Fruit fly (Drosophila melanogaster) whole organism, embryonic: Measurements from ENCODE around the gene CG13623.

Experiments used
- Antp ChIP-seq: fragments of 200-800 bp; sonication (Bioruptor generic); optimal IDR thresholded peaks from 3 replicates; lab custom pipeline; 2016; ENCODE audit warnings: missing biosample characterization, missing genetic modification characterization
- Asciz ChIP-seq: fragments of 200-800 bp; sonication (Bioruptor generic); optimal IDR thresholded peaks from 2 replicates; lab custom pipeline; 2017; ENCODE audit warnings: missing biosample characterization, mild to moderate bottlenecking, missing genetic modification characterization, missing genetic modification reagents
- Atf-2 ChIP-seq: fragments of 200-800 bp; sonication (Bioruptor generic); optimal IDR thresholded peaks from 2 replicates; lab custom pipeline; 2016; ENCODE audit warnings: missing biosample characterization, missing genetic modification characterization
- CG10274 ChIP-seq: fragments of 200-800 bp; sonication (Bioruptor generic); optimal IDR thresholded peaks from 3 replicates; lab custom pipeline; 2017; ENCODE audit warnings: missing biosample characterization, mild to moderate bottlenecking, missing genetic modification characterization
- CG10654 ChIP-seq: fragments of 200-800 bp; sonication (Bioruptor generic); optimal IDR thresholded peaks from 2 replicates; lab custom pipeline; 2016; ENCODE audit warnings: missing biosample characterization, missing genetic modification characterization
- CG12236 ChIP-seq: fragments of 200-800 bp; sonication (Bioruptor generic); optimal IDR thresholded peaks from 2 replicates; lab custom pipeline; 2016; ENCODE audit warnings: missing biosample characterization, missing genetic modification characterization
- CG12391 ChIP-seq: fragments of 200-800 bp; sonication (Bioruptor generic); optimal IDR thresholded peaks from 3 replicates; lab custom pipeline; 2018; ENCODE audit warnings: missing biosample characterization, mild to moderate bottlenecking, missing genetic modification characterization, moderate library complexity
- CG13775 ChIP-seq: fragments of 200-800 bp; sonication (Bioruptor generic); optimal IDR thresholded peaks from 3 replicates; lab custom pipeline; 2017; ENCODE audit warnings: missing biosample characterization, mild to moderate bottlenecking, missing genetic modification characterization
- CG14441 ChIP-seq: fragments of 200-800 bp; sonication (Bioruptor generic); IDR thresholded peaks from 2 replicates; pipeline ENCODE4 v1.3.6; 2022; ENCODE audit warnings: missing biosample characterization, missing genetic modification characterization
- CG15073 ChIP-seq: fragments of 200-800 bp; sonication (Bioruptor generic); optimal IDR thresholded peaks from 2 replicates; lab custom pipeline; 2016; ENCODE audit warnings: missing biosample characterization, missing genetic modification characterization
- CG1602 ChIP-seq: fragments of 200-800 bp; sonication (Bioruptor generic); optimal IDR thresholded peaks from 3 replicates; lab custom pipeline; 2016; ENCODE audit warnings: missing biosample characterization, missing genetic modification characterization
- CG1603 ChIP-seq: fragments of 200-800 bp; sonication (Bioruptor generic); optimal IDR thresholded peaks from 2 replicates; lab custom pipeline; 2019; ENCODE audit warnings: missing biosample characterization, mild to moderate bottlenecking, missing genetic modification characterization, moderate library complexity
- CG17359 ChIP-seq: fragments of 200-800 bp; sonication (Bioruptor generic); optimal IDR thresholded peaks from 3 replicates; lab custom pipeline; 2018; ENCODE audit warnings: missing biosample characterization, mild to moderate bottlenecking, missing genetic modification characterization, moderate library complexity
- CG18011 ChIP-seq: fragments of 200-800 bp; sonication (Bioruptor generic); optimal IDR thresholded peaks from 2 replicates; lab custom pipeline; 2017; ENCODE audit warnings: missing biosample characterization, missing genetic modification characterization, mild to moderate bottlenecking, moderate library complexity, missing genotype
- CG2199 ChIP-seq: fragments of 200-800 bp; sonication (Bioruptor generic); IDR thresholded peaks from 3 replicates; pipeline ENCODE4 v1.3.6; 2022; ENCODE audit warnings: missing biosample characterization, missing genetic modification characterization
- CG30020 ChIP-seq: fragments of 200-800 bp; optimal IDR thresholded peaks from 2 replicates; lab custom pipeline; 2019; ENCODE audit warnings: missing biosample characterization, mild to moderate bottlenecking, missing genetic modification characterization, moderate library complexity
- CG32532 ChIP-seq: fragments of 200-800 bp; sonication (Bioruptor generic); IDR thresholded peaks from 2 replicates; pipeline ENCODE4 v1.3.6; 2022; ENCODE audit warnings: missing biosample characterization, missing genetic modification characterization
- CG34376 ChIP-seq: fragments of 200-800 bp; sonication (Bioruptor generic); optimal IDR thresholded peaks from 2 replicates; lab custom pipeline; 2018; ENCODE audit warnings: missing biosample characterization, mild to moderate bottlenecking, missing genetic modification characterization
- CG4707 ChIP-seq: fragments of 200-800 bp; sonication (Bioruptor generic); optimal IDR thresholded peaks from 2 replicates; lab custom pipeline; 2018; ENCODE audit warnings: missing biosample characterization, mild to moderate bottlenecking, missing genetic modification characterization, moderate library complexity
- CG6654 ChIP-seq: fragments of 200-800 bp; sonication (Bioruptor generic); optimal IDR thresholded peaks from 2 replicates; lab custom pipeline; 2017; ENCODE audit warnings: missing biosample characterization, mild to moderate bottlenecking, missing genetic modification characterization
- CG8478 ChIP-seq: fragments of >200 bp; optimal IDR thresholded peaks from 2 replicates; lab custom pipeline; 2018
- CG8924 ChIP-seq: fragments of 200-800 bp; optimal IDR thresholded peaks from 3 replicates; lab custom pipeline; 2019; ENCODE audit warnings: missing biosample characterization, mild to moderate bottlenecking, missing genetic modification characterization, moderate library complexity
- CG9727 ChIP-seq: fragments of 200-800 bp; sonication (Bioruptor generic); optimal IDR thresholded peaks from 3 replicates; lab custom pipeline; 2017; ENCODE audit warnings: missing biosample characterization, mild to moderate bottlenecking, missing genetic modification characterization
- CkIIα-i1 ChIP-seq: fragments of 200-800 bp; sonication (Bioruptor generic); IDR thresholded peaks from 2 replicates; pipeline ENCODE4 v1.3.6; 2022; ENCODE audit warnings: missing biosample characterization, missing genetic modification characterization
- D ChIP-seq, 2 experiments: fragments of 200-800 bp in 1 of 2; fragments of >200 bp in 1 of 2; sonication (Bioruptor generic) in 1 of 2; optimal IDR thresholded peaks; 2 replicates in 1 of 2; 3 replicates in 1 of 2; lab custom pipeline; 2017; ENCODE audit warnings: mild to moderate bottlenecking in 1 of 2, missing biosample characterization in 1 of 2, missing genetic modification characterization in 1 of 2, missing genetic modification reagents in 1 of 2
- Fer1 ChIP-seq: fragments of 200-800 bp; sonication (Bioruptor generic); optimal IDR thresholded peaks from 2 replicates; lab custom pipeline; 2017; ENCODE audit warnings: missing biosample characterization, mild to moderate bottlenecking, missing genetic modification characterization
- H2.0 ChIP-seq: fragments of 200-800 bp; sonication (Bioruptor generic); IDR thresholded peaks from 2 replicates; pipeline ENCODE4 v1.3.6; 2022; ENCODE audit warnings: missing biosample characterization, missing genetic modification characterization
- Hr51 ChIP-seq, 2 experiments: fragments of 200-800 bp; sonication (Bioruptor generic); optimal IDR thresholded peaks; 2 replicates in 1 of 2; 3 replicates in 1 of 2; lab custom pipeline; 2016 to 2018; ENCODE audit warnings: missing biosample characterization in 2 of 2, missing genetic modification characterization in 2 of 2, mild to moderate bottlenecking in 1 of 2, moderate library complexity in 1 of 2
- Med ChIP-seq: fragments of 200-800 bp; sonication (Bioruptor generic); peaks from one replicate; lab custom pipeline; 2016; ENCODE audit warnings: missing biosample characterization, missing genetic modification characterization, mild to moderate bottlenecking, inconsistent platforms, moderate library complexity
- Nf-YC ChIP-seq: fragments of 200-800 bp; optimal IDR thresholded peaks from 3 replicates; lab custom pipeline; 2019; ENCODE audit warnings: missing biosample characterization, mild to moderate bottlenecking, missing genetic modification characterization, moderate library complexity
- Ptx1 ChIP-seq: fragments of 200-800 bp; sonication (Bioruptor generic); IDR thresholded peaks from 2 replicates; pipeline ENCODE4 v1.3.6; 2022; ENCODE audit warnings: missing biosample characterization, missing genetic modification characterization
- Six4 ChIP-seq: fragments of 200-800 bp; sonication (Bioruptor generic); optimal IDR thresholded peaks from 2 replicates; lab custom pipeline; 2016; ENCODE audit warnings: missing biosample characterization, missing genetic modification characterization
- Sry-δ ChIP-seq: fragments of 200-800 bp; sonication (Bioruptor generic); optimal IDR thresholded peaks from 2 replicates; lab custom pipeline; 2016; ENCODE audit warnings: missing biosample characterization, missing genetic modification characterization
- Tbp ChIP-seq: fragments of >200 bp; optimal IDR thresholded peaks from 2 replicates; lab custom pipeline; 2018; ENCODE audit warnings: missing biosample characterization, missing genetic modification characterization
- cato ChIP-seq: fragments of 200-800 bp; sonication (Bioruptor generic); optimal IDR thresholded peaks from 2 replicates; lab custom pipeline; 2016; ENCODE audit warnings: missing biosample characterization, missing genetic modification characterization, borderline replicate concordance
- ci ChIP-seq: fragments of 200-800 bp; sonication (Bioruptor generic); IDR thresholded peaks from 3 replicates; pipeline ENCODE4 v1.3.6; 2022; ENCODE audit warnings: missing biosample characterization, missing genetic modification characterization
- corto ChIP-seq: fragments of 200-800 bp; sonication (Bioruptor generic); optimal IDR thresholded peaks from 2 replicates; lab custom pipeline; 2016; ENCODE audit warnings: missing biosample characterization, mild to moderate bottlenecking, missing genetic modification characterization, moderate library complexity
- dm ChIP-seq: fragments of 200-800 bp; sonication (Bioruptor generic); optimal IDR thresholded peaks from 3 replicates; lab custom pipeline; 2016; ENCODE audit warnings: missing biosample characterization, missing genetic modification characterization
- ftz-f1 ChIP-seq: fragments of 200-800 bp; sonication (Bioruptor generic); optimal IDR thresholded peaks from 2 replicates; lab custom pipeline; 2016; ENCODE audit warnings: missing biosample characterization, missing genetic modification characterization
- grau ChIP-seq: fragments of 200-800 bp; optimal IDR thresholded peaks from 3 replicates; lab custom pipeline; 2019; ENCODE audit warnings: missing biosample characterization, mild to moderate bottlenecking, missing genetic modification characterization, moderate library complexity
- gsb ChIP-seq: fragments of 200-800 bp; sonication (Bioruptor generic); IDR thresholded peaks from 2 replicates; pipeline ENCODE4 v1.3.6; 2022; ENCODE audit warnings: missing biosample characterization, missing genetic modification characterization
- gsb-n ChIP-seq: fragments of 200-800 bp; sonication (Bioruptor generic); optimal IDR thresholded peaks from 3 replicates; lab custom pipeline; 2018; ENCODE audit warnings: missing biosample characterization, mild to moderate bottlenecking, missing genetic modification characterization
- hkb ChIP-seq, 2 experiments: fragments of 200-800 bp in 1 of 2; fragments of >200 bp in 1 of 2; sonication (Bioruptor generic) in 1 of 2; IDR thresholded peaks in 1 of 2; optimal IDR thresholded peaks in 1 of 2; 2 replicates each; pipeline versions ENCODE4 v1.3.6 to Lab custom; 2017 to 2022; ENCODE audit warnings: missing biosample characterization in 1 of 2, missing genetic modification characterization in 1 of 2
- hth ChIP-seq: fragments of >200 bp; optimal IDR thresholded peaks from 2 replicates; lab custom pipeline; 2017; ENCODE audit warnings: inconsistent platforms
- mld ChIP-seq: fragments of 200-800 bp; sonication (Bioruptor generic); IDR thresholded peaks from 3 replicates; pipeline ENCODE4 v1.3.6; 2022; ENCODE audit warnings: missing biosample characterization, missing genetic modification characterization; ENCODE audit not compliant: partially characterized antibody
- onecut ChIP-seq: fragments of 200-800 bp; sonication (Bioruptor generic); IDR thresholded peaks from 2 replicates; pipeline ENCODE4 v1.3.6; 2022; ENCODE audit warnings: missing biosample characterization, missing genetic modification characterization
- pb ChIP-seq: fragments of 200-800 bp; sonication (Bioruptor generic); optimal IDR thresholded peaks from 3 replicates; lab custom pipeline; 2016; ENCODE audit warnings: missing biosample characterization, missing genetic modification characterization
- pita ChIP-seq: fragments of 200-800 bp; sonication (Bioruptor generic); optimal IDR thresholded peaks from 2 replicates; lab custom pipeline; 2017; ENCODE audit warnings: missing biosample characterization, mild to moderate bottlenecking, missing genetic modification characterization
- rib ChIP-seq: fragments of 200-800 bp; sonication (Bioruptor generic); IDR thresholded peaks from 2 replicates; pipeline ENCODE4 v1.3.6; 2022; ENCODE audit warnings: missing biosample characterization, missing genetic modification characterization
- tna ChIP-seq: fragments of 200-800 bp; sonication (Bioruptor generic); IDR thresholded peaks from 2 replicates; pipeline ENCODE4 v1.3.6; 2022; ENCODE audit warnings: missing biosample characterization, missing genetic modification characterization; ENCODE audit not compliant: partially characterized antibody

CG13623 gene

DNA sequence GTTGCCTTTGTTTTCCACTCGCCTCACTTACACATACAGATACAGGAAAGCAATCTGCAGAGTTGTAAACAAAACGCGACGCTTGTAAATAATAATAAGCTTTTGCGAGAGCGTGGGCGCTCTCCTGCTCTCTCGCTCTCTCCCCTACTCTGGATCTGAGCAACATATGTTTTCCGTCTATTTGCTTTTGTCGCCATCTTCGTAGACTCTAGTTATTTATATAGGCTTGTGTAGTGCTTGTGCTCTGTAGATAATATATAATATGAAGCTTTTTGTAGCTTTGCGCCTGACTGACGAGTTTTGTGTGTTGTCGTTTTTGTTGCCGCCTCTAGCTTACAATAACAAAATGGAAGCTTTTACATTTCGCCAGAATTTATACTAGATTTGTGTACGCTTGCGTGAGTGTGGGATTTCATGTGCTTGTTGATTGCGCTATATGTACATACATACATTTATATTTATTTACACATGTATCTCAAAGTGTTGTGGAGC is 35.4 kb upstream of the CG13623 start (continued):
- TF ChIP-seq Asciz (GFP tag; lab: Kevin White, UChicago) (peak; percentile 60), pb (GFP tag; lab: Kevin White, UChicago) (no peak), CkIIα-i1 (no peak), CG13775 (GFP tag; lab: Kevin White, UChicago) (no peak), onecut (GFP tag; lab: Robert Waterston, UW) (peak; percentile 54), Atf-2 (GFP tag; lab: Kevin White, UChicago) (no peak), CG10654 (GFP tag; lab: Kevin White, UChicago) (no peak), CG30020 (tag; lab: Kevin White, UChicago) (no peak), CG6654 (no peak), CG32532 (GFP tag; lab: Robert Waterston, UW) (peak; percentile 49; the same call in 1 of the 2 replicates), CG12236 (GFP tag; lab: Kevin White, UChicago) (peak; percentile 42), CG18011 (GFP tag; lab: Kevin White, UChicago) (peak; percentile 60), Six4 (GFP tag; lab: Kevin White, UChicago) (no peak), Antp (GFP tag; lab: Kevin White, UChicago) (no peak), CG1602 (peak; percentile 0), hkb (optimal IDR thresholded peaks at IDR 0.05; lab: Kevin White, UChicago) (no peak), hkb (GFP tag; IDR thresholded peaks at IDR 0.05; lab: Robert Waterston, UW) (peak; percentile 71), CG14441 (GFP tag; lab: Robert Waterston, UW) (no peak), corto (GFP tag; lab: Kevin White, UChicago) (peak; percentile 72), hth (lab: Kevin White, UChicago) (no peak), CG8924 (peak; percentile 75), rib (GFP tag; lab: Robert Waterston, UW) (no peak; the same call in none of the 2 replicates), H2.0 (GFP tag; lab: Robert Waterston, UW) (no peak), Nf-YC (tag; lab: Kevin White, UChicago) (peak; percentile 58), CG9727 (GFP tag; lab: Kevin White, UChicago) (peak; percentile 12), ftz-f1 (peak; percentile 92), Fer1 (GFP tag; lab: Kevin White, UChicago) (peak; percentile 91), CG2199 (GFP tag; lab: Robert Waterston, UW) (no peak), CG1603 (no peak), CG15073 (GFP tag; lab: Kevin White, UChicago) (no peak), CG12391 (peak; percentile 46), pita (GFP tag; lab: Kevin White, UChicago) (no peak), cato (GFP tag; lab: Kevin White, UChicago) (no peak), dm (GFP tag; lab: Kevin White, UChicago) (no peak), Med (GFP tag; lab: Kevin White, UChicago) (peak; percentile 93), Tbp (no peak), CG34376 (GFP tag; lab: Kevin White, UChicago) (peak; percentile 96), CG4707 (GFP tag; lab: Kevin White, UChicago) (peak; percentile 68), tna (GFP tag; lab: Robert Waterston, UW) (no peak), ci (GFP tag; lab: Robert Waterston, UW) (peak; percentile 85), Hr51 (GFP tag; optimal IDR thresholded peaks at IDR 0.05; lab: Kevin White, UChicago) (peak; percentile 51 to 73), grau (tag; lab: Kevin White, UChicago) (peak; percentile 51), CG17359 (tag; lab: Kevin White, UChicago) (peak; percentile 46), gsb-n (tag; lab: Kevin White, UChicago) (peak; percentile 44), CG10274 (no peak), Sry-δ (no peak), Ptx1 (GFP tag; lab: Robert Waterston, UW) (no peak), D (optimal IDR thresholded peaks at IDR 0.05; lab: Kevin White, UChicago) (no peak), D (GFP tag; optimal IDR thresholded peaks at IDR 0.05; lab: Kevin White, UChicago) (peak; percentile 24), gsb (no peak), CG8478 (lab: Kevin White, UChicago) (no peak), mld (GFP tag; lab: Robert Waterston, UW) (no peak)
